Worm (Caenorhabditis elegans): ENCODE data around the gene C06E1.9.

Gene C06E1.9

DNA sequence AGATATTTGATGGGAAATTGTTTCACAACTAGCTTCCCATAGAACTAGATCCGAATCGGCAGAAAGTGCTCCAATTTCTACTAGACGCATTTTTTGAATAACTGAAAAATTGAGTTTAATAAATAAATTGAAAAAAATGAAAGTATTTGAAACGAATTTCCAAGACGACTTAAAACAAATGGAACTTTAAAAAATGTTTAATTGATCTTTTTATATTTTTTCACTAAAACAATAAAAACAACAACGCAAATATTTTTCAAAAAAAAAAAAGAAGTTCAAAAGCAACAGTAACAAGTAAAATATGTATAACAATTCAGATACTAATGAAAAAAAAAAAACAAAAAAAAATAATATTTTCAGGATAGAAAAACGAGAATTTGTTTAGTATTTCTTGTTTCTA lies at the start of gene C06E1.9:
Gene C06E1.9 (minus strand): TSS at position 101 of the 400 bp plus-strand sequence.
- no peak for TF ChIP-seq lin-13 (tag; optimal IDR thresholded peaks at IDR 0.05)
- no peak for TF ChIP-seq sem-2 (GFP tag; optimal IDR thresholded peaks at IDR 0.05)
- no peak for TF ChIP-seq unc-120 (tag; optimal IDR thresholded peaks at IDR 0.05; ENCODE audit: poor library complexity, severe bottlenecking)
- TF ChIP-seq mab-5 (tag; optimal IDR thresholded peaks at IDR 0.05): no peak
- TF ChIP-seq ztf-11 (tag; optimal IDR thresholded peaks at IDR 0.05): no peak
- no peak for TF ChIP-seq snpc-4 (tag; optimal IDR thresholded peaks at IDR 0.05)
- no peak for TF ChIP-seq hlh-1 (tag; optimal IDR thresholded peaks at IDR 0.05)
- no peak for TF ChIP-seq blmp-1 (tag; optimal IDR thresholded peaks at IDR 0.05)
- TF ChIP-seq nhr-76 (tag; optimal IDR thresholded peaks at IDR 0.05): no peak
- no peak for TF ChIP-seq nhr-12 (tag; optimal IDR thresholded peaks at IDR 0.05)
- no peak for TF ChIP-seq elt-1 (tag; optimal IDR thresholded peaks at IDR 0.05; ENCODE audit: borderline replicate concordance, insufficient read depth)
- no peak for TF ChIP-seq unc-39 (tag; optimal IDR thresholded peaks at IDR 0.05)
- TF ChIP-seq ceh-39 (tag; optimal IDR thresholded peaks at IDR 0.05): no peak
- TF ChIP-seq tbx-8 (GFP tag; optimal IDR thresholded peaks at IDR 0.05): no peak
- TF ChIP-seq elt-3 (tag; optimal IDR thresholded peaks at IDR 0.05): no peak
- no peak for TF ChIP-seq sptf-1 (tag; optimal IDR thresholded peaks at IDR 0.05)
- no peak for TF ChIP-seq unc-62 (GFP tag; optimal IDR thresholded peaks at IDR 0.05)
- TF ChIP-seq ceh-83 (GFP tag; optimal IDR thresholded peaks at IDR 0.05): no peak
- no peak for TF ChIP-seq M03D4.4 (tag; optimal IDR thresholded peaks at IDR 0.05)
- no peak for TF ChIP-seq flh-1 (GFP tag; optimal IDR thresholded peaks at IDR 0.05)

DNA sequence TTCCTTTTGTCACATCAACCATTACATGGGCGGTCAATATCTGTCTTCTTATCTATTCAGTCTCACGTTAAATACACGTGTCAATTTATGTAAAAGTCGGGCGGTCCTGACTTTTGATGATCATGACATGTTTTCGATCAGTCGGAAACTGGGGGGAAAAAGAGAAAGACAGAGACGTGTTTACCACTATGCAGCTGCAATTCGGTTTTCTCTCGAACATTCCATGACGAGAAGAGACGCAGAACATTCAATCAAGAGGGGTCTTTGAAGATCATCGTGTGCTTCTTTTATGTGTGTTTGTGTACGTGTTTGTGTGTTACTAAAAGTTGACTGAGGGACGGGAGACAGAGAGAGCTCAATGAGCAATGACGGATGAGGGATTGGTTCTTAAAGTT lies 48.8 kb upstream of the C06E1.9 start:
- TF ChIP-seq ceh-83 (GFP tag; optimal IDR thresholded peaks at IDR 0.05) (no peak), elt-3 (tag; optimal IDR thresholded peaks at IDR 0.05) (peak; percentile 21), sem-2 (GFP tag; optimal IDR thresholded peaks at IDR 0.05) (no peak), blmp-1 (tag; optimal IDR thresholded peaks at IDR 0.05) (no peak), lsy-2 (tag; optimal IDR thresholded peaks at IDR 0.05) (no peak), lin-13 (tag; optimal IDR thresholded peaks at IDR 0.05) (no peak), ces-1 (GFP tag; optimal IDR thresholded peaks at IDR 0.05) (peak; percentile 48), bed-3 (GFP tag; optimal IDR thresholded peaks at IDR 0.05) (no peak), cnd-1 (tag; optimal IDR thresholded peaks at IDR 0.05) (no peak), lin-32 (GFP tag; optimal IDR thresholded peaks at IDR 0.05) (no peak), nhr-237 (tag; optimal IDR thresholded peaks at IDR 0.05) (peak; percentile 43), sptf-1 (tag; optimal IDR thresholded peaks at IDR 0.05) (no peak), M03D4.4 (tag; optimal IDR thresholded peaks at IDR 0.05) (no peak), unc-62 (GFP tag; optimal IDR thresholded peaks at IDR 0.05) (peak; percentile 97), snpc-4 (tag; optimal IDR thresholded peaks at IDR 0.05) (no peak), ceh-39 (tag; optimal IDR thresholded peaks at IDR 0.05) (no peak), drap-1 (GFP tag; optimal IDR thresholded peaks at IDR 0.05) (no peak), nhr-76 (tag; optimal IDR thresholded peaks at IDR 0.05) (no peak), mab-5 (tag; optimal IDR thresholded peaks at IDR 0.05) (no peak), nhr-12 (tag; optimal IDR thresholded peaks at IDR 0.05) (no peak), hlh-1 (tag; optimal IDR thresholded peaks at IDR 0.05) (peak; percentile 38), unc-120 (tag; optimal IDR thresholded peaks at IDR 0.05; ENCODE audit: poor library complexity, severe bottlenecking) (peak; percentile 59), mep-1 (tag; optimal IDR thresholded peaks at IDR 0.05) (peak; percentile 46), elt-1 (tag; optimal IDR thresholded peaks at IDR 0.05; ENCODE audit: borderline replicate concordance, insufficient read depth) (no peak), ztf-11 (tag; optimal IDR thresholded peaks at IDR 0.05) (no peak)

DNA sequence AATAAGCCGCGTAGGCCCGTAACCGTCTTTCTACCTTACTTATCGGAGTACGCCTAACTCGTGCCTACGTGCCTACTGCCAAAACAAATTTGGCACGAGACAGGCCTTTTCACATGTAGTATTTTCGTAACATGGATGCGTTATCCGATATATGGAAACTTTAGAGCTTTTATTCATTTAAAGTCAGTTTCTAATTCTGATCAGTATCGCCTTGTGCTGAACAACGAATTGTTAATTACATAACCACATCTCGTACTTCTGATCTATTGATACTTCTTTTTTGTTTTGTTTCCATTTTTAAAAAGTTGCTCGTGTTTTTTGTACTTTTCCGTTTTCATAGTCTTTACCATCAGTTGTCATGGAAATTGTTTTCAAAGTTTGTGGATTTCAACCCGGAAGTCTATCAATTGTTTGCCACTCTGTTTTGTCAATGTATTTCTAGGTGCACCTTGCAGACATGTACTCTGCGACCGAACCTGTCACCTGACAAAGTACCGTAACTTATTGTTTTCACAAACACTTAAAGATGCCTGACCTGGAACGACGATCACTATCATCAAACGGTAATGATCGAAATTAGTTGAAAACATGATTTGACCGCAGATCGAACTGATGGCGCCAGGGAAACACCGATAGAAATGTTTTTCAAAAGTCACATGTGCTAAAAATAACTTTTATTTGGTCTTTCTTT lies 48.2 kb upstream of the C06E1.9 start:
- no peak for TF ChIP-seq mep-1 (tag; optimal IDR thresholded peaks at IDR 0.05)

DNA sequence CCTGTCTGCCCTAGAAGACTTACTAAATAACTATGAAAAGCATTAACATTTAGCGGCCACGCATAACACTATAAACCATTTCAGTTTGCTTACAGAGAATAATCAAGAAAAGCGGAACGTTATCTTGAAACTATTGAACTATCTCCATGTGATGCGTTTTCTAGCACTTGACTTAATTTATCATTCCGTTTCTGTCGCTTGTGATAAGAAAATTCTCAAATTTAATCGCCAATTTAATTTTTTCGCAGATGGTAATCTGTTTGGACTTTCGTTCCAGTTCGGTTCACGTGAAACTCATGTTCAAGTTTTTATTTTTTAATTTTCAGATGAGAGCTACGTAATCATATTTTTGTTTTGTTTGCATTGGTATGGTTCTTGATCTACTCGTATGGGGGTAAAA lies 47.4 kb upstream of the C06E1.9 start:
- TF ChIP-seq unc-62 (GFP tag; optimal IDR thresholded peaks at IDR 0.05) (no peak), ham-2 (GFP tag; optimal IDR thresholded peaks at IDR 0.05) (no peak), tbx-8 (GFP tag; optimal IDR thresholded peaks at IDR 0.05) (no peak), elt-3 (tag; optimal IDR thresholded peaks at IDR 0.05) (no peak), cnd-1 (tag; optimal IDR thresholded peaks at IDR 0.05) (no peak), ceh-83 (GFP tag; optimal IDR thresholded peaks at IDR 0.05) (no peak)

DNA sequence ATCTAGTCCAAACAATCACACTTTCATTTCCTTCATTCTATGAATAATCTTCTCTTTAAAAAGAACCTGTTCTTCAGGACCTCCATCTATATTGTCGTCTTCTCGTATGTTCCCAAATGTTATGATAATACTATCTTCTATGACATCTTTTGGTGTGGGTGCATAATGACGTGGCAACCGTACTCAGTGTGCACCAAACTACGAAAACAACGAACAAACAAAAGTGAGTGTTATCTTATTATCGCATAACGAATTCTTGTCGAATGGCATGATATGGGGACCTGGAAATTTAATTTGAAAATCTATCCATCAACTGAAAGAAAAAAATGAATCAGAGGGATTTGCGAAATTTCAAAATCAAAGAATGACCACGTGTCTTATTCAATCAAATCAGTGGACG lies 46.5 kb upstream of the C06E1.9 start:
- TF ChIP-seq zip-8 (tag; optimal IDR thresholded peaks at IDR 0.05) (no peak), ceh-39 (tag; optimal IDR thresholded peaks at IDR 0.05) (no peak), nhr-76 (tag; optimal IDR thresholded peaks at IDR 0.05) (no peak), lin-32 (GFP tag; optimal IDR thresholded peaks at IDR 0.05) (no peak)

All from whole organism, mixed stage, embryonic.